Worm (Caenorhabditis elegans) whole organism, early embryonic: ENCODE results near the gene hsp-12.6.

Experiments
- B0310.2 ChIP-seq: sonication (generic microtip); optimal IDR thresholded peaks from 2 replicates; lab custom pipeline; 2016; ENCODE audit warnings: mild to moderate bottlenecking, missing genetic modification characterization, missing compliant biosample characterization
- F13C5.2 ChIP-seq: sonication (generic microtip); optimal IDR thresholded peaks from 2 replicates; lab custom pipeline; 2017; ENCODE audit warnings: mild to moderate bottlenecking, missing genetic modification characterization, inconsistent platforms, missing compliant biosample characterization
- aly-1 ChIP-seq: sonication (generic microtip); optimal IDR thresholded peaks from 2 replicates; lab custom pipeline; 2016; ENCODE audit warnings: missing genetic modification characterization, missing compliant biosample characterization
- ama-1 ChIP-seq: fragments of 150-350 bp; optimal IDR thresholded peaks from 2 replicates; lab custom pipeline; 2014
- ceh-13 ChIP-seq: fragments of 200-800 bp; sonication (Bioruptor generic); optimal IDR thresholded peaks from 2 replicates; lab custom pipeline; 2018; ENCODE audit warnings: mild to moderate bottlenecking, missing genetic modification characterization, missing compliant biosample characterization
- ceh-36 ChIP-seq: sonication (generic microtip); optimal IDR thresholded peaks from 2 replicates; lab custom pipeline; 2016; ENCODE audit warnings: missing genetic modification characterization, inconsistent platforms, missing compliant biosample characterization
- ets-7 ChIP-seq: sonication (generic microtip); optimal IDR thresholded peaks from 2 replicates; lab custom pipeline; 2016; ENCODE audit warnings: missing genotype, missing genetic modification characterization, missing compliant biosample characterization
- flt-1 ChIP-seq: fragments of 200-800 bp; sonication (Bioruptor generic); IDR thresholded peaks from 2 replicates; pipeline ENCODE4 v1.3.6; 2022; ENCODE audit warnings: missing genetic modification characterization, missing compliant biosample characterization
- hmbx-1 ChIP-seq: sonication (generic microtip); optimal IDR thresholded peaks from 2 replicates; lab custom pipeline; 2016; ENCODE audit warnings: mild to moderate bottlenecking, missing genetic modification characterization, missing compliant biosample characterization
- hmg-4 ChIP-seq: fragments of 200-800 bp; sonication (Bioruptor generic); optimal IDR thresholded peaks from 2 replicates; lab custom pipeline; 2018; ENCODE audit warnings: mild to moderate bottlenecking, missing genetic modification characterization, missing compliant biosample characterization
- hnd-1 ChIP-seq: sonication (generic microtip); optimal IDR thresholded peaks from 2 replicates; lab custom pipeline; 2016; ENCODE audit warnings: missing genetic modification characterization, missing compliant biosample characterization
- pes-1 ChIP-seq: fragments of 200-800 bp; sonication (Bioruptor generic); IDR thresholded peaks from 2 replicates; pipeline ENCODE4 v1.3.6; 2022; ENCODE audit warnings: missing genetic modification reagents, missing genetic modification characterization, missing compliant biosample characterization
- scrt-1 ChIP-seq: fragments of 200-800 bp; sonication (Bioruptor generic); IDR thresholded peaks from 2 replicates; pipeline ENCODE4 v1.3.6; 2022; ENCODE audit warnings: missing genetic modification characterization, missing compliant biosample characterization
- sea-1 ChIP-seq: fragments of 200-800 bp; sonication (Bioruptor generic); conservative IDR thresholded peaks from 2 replicates; pipeline ENCODE4 v1.3.6; 2022; ENCODE audit warnings: missing genetic modification characterization, missing compliant biosample characterization
- tbx-11 ChIP-seq: fragments of 200-800 bp; sonication (Bioruptor generic); IDR thresholded peaks from 2 replicates; pipeline ENCODE4 v1.3.6; 2022; ENCODE audit warnings: missing genetic modification characterization, missing compliant biosample characterization
- tbx-37 ChIP-seq: fragments of 200-800 bp; sonication (Bioruptor generic); conservative IDR thresholded peaks from 2 replicates; pipeline ENCODE4 v1.3.6; 2022; ENCODE audit warnings: missing genetic modification reagents, missing genetic modification characterization, missing compliant biosample characterization
- tra-4 ChIP-seq: sonication (generic microtip); optimal IDR thresholded peaks from 2 replicates; lab custom pipeline; 2017; ENCODE audit warnings: missing genetic modification characterization, missing compliant biosample characterization

The hsp-12.6 gene

ce11 chrIV:9441391-9441790, 5.6 kb downstream of the hsp-12.6 start:
- TF ChIP-seq hnd-1 (tag; lab: Kevin White, UChicago) (no peak), ama-1 (no peak), scrt-1 (GFP tag; lab: Robert Waterston, UW) (no peak)

ce11 chrIV:9440880-9441336, 6.1 kb downstream of the hsp-12.6 start, which contains the start of gene idh-1:
Gene idh-1 (minus strand): TSS chrIV:9441107.
- TF ChIP-seq hnd-1 (tag; lab: Kevin White, UChicago) (no peak), aly-1 (tag; lab: Kevin White, UChicago) (peak; percentile 18)

ce11 chrIV:9438753-9439152, 8.3 kb downstream of the hsp-12.6 start:
- no peak for TF ChIP-seq ceh-13 (GFP tag; lab: Kevin White, UChicago)
- TF ChIP-seq hnd-1 (tag; lab: Kevin White, UChicago): no peak

- TF ChIP-seq pes-1 (GFP tag; lab: Robert Waterston, UW) (no peak), ets-7 (tag; lab: Kevin White, UChicago) (no peak), flt-1 (GFP tag; lab: Robert Waterston, UW) (no peak), ceh-36 (tag; lab: Kevin White, UChicago) (no peak), hnd-1 (tag; lab: Kevin White, UChicago) (no peak), ama-1 (no peak), B0310.2 (no peak), tra-4 (tag; lab: Kevin White, UChicago) (no peak), hmbx-1 (tag; lab: Kevin White, UChicago) (no peak), tbx-11 (GFP tag; lab: Robert Waterston, UW) (no peak), aly-1 (tag; lab: Kevin White, UChicago) (no peak), hmg-4 (GFP tag; lab: Kevin White, UChicago) (no peak), scrt-1 (GFP tag; lab: Robert Waterston, UW) (no peak)
These were observed 14.7 kb downstream of the hsp-12.6 start for ce11 chrIV:9432327-9432726.

ce11 chrIV:9427959-9428358, 19.1 kb downstream of the hsp-12.6 start, which contains the start of gene F59B8.1:
Gene F59B8.1 (plus strand): TSS chrIV:9428259.
- TF ChIP-seq tra-4 (tag; lab: Kevin White, UChicago) (no peak), tbx-11 (GFP tag; lab: Robert Waterston, UW) (no peak), hnd-1 (tag; lab: Kevin White, UChicago) (no peak)

- TF ChIP-seq flt-1 (GFP tag; lab: Robert Waterston, UW) (no peak), aly-1 (tag; lab: Kevin White, UChicago) (no peak), sea-1 (GFP tag; lab: Robert Waterston, UW) (no peak)
These were observed 23.9 kb downstream of the hsp-12.6 start, which contains the start of gene srxa-2 for ce11 chrIV:9423095-9423494. Gene srxa-2 (plus strand): TSS chrIV:9423395.

- TF ChIP-seq ama-1 (no peak), F13C5.2 (no peak), hnd-1 (tag; lab: Kevin White, UChicago) (no peak), ceh-36 (tag; lab: Kevin White, UChicago) (no peak), tbx-11 (GFP tag; lab: Robert Waterston, UW) (no peak), tbx-37 (GFP tag; lab: Robert Waterston, UW) (no peak), hmbx-1 (tag; lab: Kevin White, UChicago) (no peak), flt-1 (GFP tag; lab: Robert Waterston, UW) (no peak), aly-1 (tag; lab: Kevin White, UChicago) (no peak), ceh-13 (GFP tag; lab: Kevin White, UChicago) (no peak), B0310.2 (no peak)
These were observed 24.6 kb downstream of the hsp-12.6 start, which contains the start of gene F56D5.9 for ce11 chrIV:9422408-9422807. Gene F56D5.9 (minus strand): TSS chrIV:9422508.

- no peak for TF ChIP-seq hnd-1 (tag; lab: Kevin White, UChicago)
- no peak for TF ChIP-seq pes-1 (GFP tag; lab: Robert Waterston, UW)
- TF ChIP-seq aly-1 (tag; lab: Kevin White, UChicago): no peak
- no peak for TF ChIP-seq ceh-36 (tag; lab: Kevin White, UChicago)
- TF ChIP-seq flt-1 (GFP tag; lab: Robert Waterston, UW): no peak
- no peak for TF ChIP-seq B0310.2
These were observed 39.0 kb downstream of the hsp-12.6 start, which contains the start of gene F56D5.5 for ce11 chrIV:9408004-9408403. Gene F56D5.5 (minus strand): TSS chrIV:9408104.

- TF ChIP-seq tbx-11 (GFP tag; lab: Robert Waterston, UW): no peak
- no peak for TF ChIP-seq tra-4 (tag; lab: Kevin White, UChicago)
- no peak for TF ChIP-seq ceh-36 (tag; lab: Kevin White, UChicago)
- TF ChIP-seq ama-1: no peak
- TF ChIP-seq F13C5.2: no peak
- no peak for TF ChIP-seq ceh-13 (GFP tag; lab: Kevin White, UChicago)
- no peak for TF ChIP-seq hmg-4 (GFP tag; lab: Kevin White, UChicago)
- no peak for TF ChIP-seq sea-1 (GFP tag; lab: Robert Waterston, UW)
- TF ChIP-seq hnd-1 (tag; lab: Kevin White, UChicago): no peak
- TF ChIP-seq tbx-37 (GFP tag; lab: Robert Waterston, UW): no peak
These were observed 43.1 kb downstream of the hsp-12.6 start for ce11 chrIV:9403761-9404420.
